Worm (Caenorhabditis elegans) whole organism, L1 larva: ENCODE measurements around the gene K04C2.8.

ENCODE experiments used
- lin-15B ChIP-seq: fragments of 150-350 bp; sonication (generic microtip); optimal IDR thresholded peaks from 3 replicates; lab custom pipeline; 2014; ENCODE audit warnings: missing biosample characterization, missing genetic modification characterization
- lin-39 ChIP-seq: fragments of 150-350 bp; optimal IDR thresholded peaks from 2 replicates; lab custom pipeline; 2014; ENCODE audit warnings: missing biosample characterization, missing genetic modification reagents, missing genetic modification characterization
- nhr-77 ChIP-seq: fragments of 150-350 bp; optimal IDR thresholded peaks from 2 replicates; lab custom pipeline; 2014; ENCODE audit warnings: missing biosample characterization, missing genetic modification characterization
- sox-4 ChIP-seq: sonication (generic microtip); optimal IDR thresholded peaks from 2 replicates; lab custom pipeline; 2016; ENCODE audit warnings: missing genetic modification characterization, missing compliant biosample characterization
- tbx-2 ChIP-seq: sonication (generic microtip); optimal IDR thresholded peaks from 2 replicates; lab custom pipeline; 2016; ENCODE audit warnings: missing genetic modification characterization, missing compliant biosample characterization
- unc-62 ChIP-seq: fragments of 150-350 bp; optimal IDR thresholded peaks from 2 replicates; lab custom pipeline; 2014; ENCODE audit warnings: missing biosample characterization, missing genetic modification reagents, missing genetic modification characterization

DNA sequence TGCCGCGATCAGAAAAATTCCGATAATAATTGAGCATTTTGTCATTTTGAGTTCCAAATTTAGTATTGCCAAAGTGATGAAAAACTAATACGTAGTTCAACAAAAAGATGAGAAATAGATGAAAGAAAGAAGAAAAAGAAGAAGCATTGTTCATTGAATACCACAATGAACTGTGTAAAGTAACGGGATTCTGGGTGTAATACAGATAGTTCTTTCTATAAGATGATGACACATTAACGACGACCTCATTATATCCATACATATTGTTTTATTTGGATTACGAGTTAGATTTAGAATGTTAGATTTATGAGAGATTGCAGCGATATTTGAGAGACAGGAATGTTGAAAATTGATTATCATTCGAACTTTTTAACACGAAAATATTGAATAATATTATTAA lies 21.5 kb downstream of the K04C2.8 start, which contains the start of gene K04C2.5:
- TF ChIP-seq unc-62 (GFP tag; lab: Kevin White, UChicago) (no peak), lin-15B (tag; lab: Kevin White, UChicago) (no peak), lin-39 (tag; lab: Kevin White, UChicago) (no peak), nhr-77 (tag; lab: Kevin White, UChicago) (no peak), tbx-2 (tag; lab: Kevin White, UChicago) (no peak), sox-4 (tag; lab: Kevin White, UChicago) (no peak)
